Worm (Caenorhabditis elegans) whole organism, young adult: ENCODE results near the gene srx-113.

Source experiments
- B0019.2 ChIP-seq: fragments of 200-800 bp; sonication (Bioruptor generic); conservative IDR thresholded peaks from 2 replicates; pipeline ENCODE4 v1.3.6; 2022; ENCODE audit warnings: missing genetic modification reagents, missing genetic modification characterization, missing compliant biosample characterization
- B0261.1 ChIP-seq: sonication (generic microtip); optimal IDR thresholded peaks from 2 replicates; lab custom pipeline; 2016; ENCODE audit warnings: mild to moderate bottlenecking, missing genetic modification characterization, moderate library complexity, missing compliant biosample characterization
- F33H1.4 ChIP-seq: fragments of 200-800 bp; sonication (Bioruptor generic); IDR thresholded peaks from 2 replicates; pipeline ENCODE4 v1.3.6; 2022; ENCODE audit warnings: missing genetic modification reagents, missing genetic modification characterization, missing compliant biosample characterization
- Y79H2A.3 ChIP-seq: fragments of 200-800 bp; sonication (Bioruptor generic); conservative IDR thresholded peaks from 2 replicates; pipeline ENCODE4 v1.3.6; 2022; ENCODE audit warnings: missing genetic modification reagents, missing genetic modification characterization, missing compliant biosample characterization
- Y95B8A.8 ChIP-seq: fragments of 200-800 bp; sonication (Bioruptor generic); IDR thresholded peaks from 2 replicates; pipeline ENCODE4 v1.3.6; 2022; ENCODE audit warnings: missing genetic modification reagents, missing genetic modification characterization, missing compliant biosample characterization
- ama-1 ChIP-seq, 3 experiments: fragments of 150-350 bp in 1 of 3; sonication (generic microtip) in 2 of 3; optimal IDR thresholded peaks; 2 replicates each; lab custom pipeline; 2014 to 2018; ENCODE audit warnings: missing biosample characterization in 2 of 3, missing genetic modification characterization in 2 of 3, missing genetic modification reagents in 2 of 3
- aptf-2 ChIP-seq: fragments of 200-800 bp; sonication (Bioruptor generic); conservative IDR thresholded peaks from 2 replicates; pipeline ENCODE4 v1.3.6; 2022; ENCODE audit warnings: missing genetic modification reagents, missing genetic modification characterization, missing compliant biosample characterization
- dpl-1 ChIP-seq: fragments of 150-350 bp; optimal IDR thresholded peaks from 2 replicates; lab custom pipeline; 2014; ENCODE audit warnings: missing biosample characterization, missing genetic modification reagents, missing genetic modification characterization
- efl-1 ChIP-seq: fragments of 150-350 bp; optimal IDR thresholded peaks from 2 replicates; lab custom pipeline; 2014; ENCODE audit warnings: missing biosample characterization, missing genetic modification reagents, missing genetic modification characterization
- hmg-1.2 ChIP-seq: fragments of 200-800 bp; sonication (Bioruptor generic); IDR thresholded peaks from 2 replicates; pipeline ENCODE4 v1.3.6; 2022; ENCODE audit warnings: missing genetic modification reagents, missing genetic modification characterization, missing compliant biosample characterization
- lsy-27 ChIP-seq: sonication (generic microtip); optimal IDR thresholded peaks from 2 replicates; lab custom pipeline; 2017; ENCODE audit warnings: missing genetic modification characterization, mild to moderate bottlenecking, missing compliant biosample characterization, antibody characterized with exemption, missing genotype, borderline replicate concordance; ENCODE audit not compliant: insufficient read depth
- snpc-4 ChIP-seq, 5 experiments: fragments of 150-350 bp in 1 of 5; sonication (generic microtip) in 4 of 5; optimal IDR thresholded peaks; 2 replicates each; lab custom pipeline; 2014 to 2018; ENCODE audit warnings: missing genetic modification characterization in 5 of 5, missing biosample characterization in 3 of 5, antibody characterized with exemption in 2 of 5, mild to moderate bottlenecking in 2 of 5, missing compliant biosample characterization in 2 of 5, missing genotype in 2 of 5, moderate library complexity in 2 of 5, missing genetic modification reagents in 1 of 5
- unc-130 ChIP-seq: sonication (generic microtip); optimal IDR thresholded peaks from 2 replicates; lab custom pipeline; 2016; ENCODE audit warnings: missing genetic modification reagents, missing genetic modification characterization, missing compliant biosample characterization
- ztf-22 ChIP-seq: fragments of 200-800 bp; sonication (Bioruptor generic); optimal IDR thresholded peaks from 2 replicates; lab custom pipeline; 2018; ENCODE audit warnings: mild to moderate bottlenecking, missing genetic modification characterization, moderate library complexity, missing compliant biosample characterization

DNA sequence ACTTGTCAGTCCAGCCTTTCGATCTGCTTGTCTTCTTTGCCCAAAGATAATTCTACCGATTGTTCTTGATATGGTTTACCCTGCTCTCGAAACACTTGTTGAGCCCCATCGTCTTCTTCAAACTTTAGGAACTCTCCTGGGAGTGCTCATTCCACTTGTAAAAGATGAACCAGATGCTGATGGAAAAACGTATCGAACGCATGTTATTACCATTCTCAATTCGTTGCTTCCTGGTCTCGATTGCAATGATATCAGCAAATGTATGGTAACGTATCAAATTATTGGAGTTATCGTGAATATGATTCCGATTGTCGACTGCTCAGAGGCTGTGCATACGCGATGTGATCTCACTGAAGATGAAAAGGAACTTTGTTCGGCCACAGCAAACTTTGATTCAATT, 30.1 kb downstream of the srx-113 start:
- TF ChIP-seq snpc-4 (GFP tag; optimal IDR thresholded peaks at IDR 0.05; lab: Kevin White, UChicago) (no peak), snpc-4 (tag; optimal IDR thresholded peaks at IDR 0.05; lab: Kevin White, UChicago) (no peak), efl-1 (GFP tag; lab: Kevin White, UChicago) (no peak), dpl-1 (no peak), B0261.1 (tag; lab: Kevin White, UChicago) (no peak), ama-1 (optimal IDR thresholded peaks at IDR 0.05; lab: Kevin White, UChicago) (no peak), ama-1 (GFP tag; optimal IDR thresholded peaks at IDR 0.05; lab: Kevin White, UChicago) (no peak), B0019.2 (no peak), Y95B8A.8 (GFP tag; lab: Robert Waterston, UW) (no peak), lsy-27 (no peak), ztf-22 (GFP tag; lab: Kevin White, UChicago) (no peak), Y79H2A.3 (GFP tag; lab: Robert Waterston, UW) (no peak), aptf-2 (GFP tag; lab: Robert Waterston, UW) (no peak), hmg-1.2 (GFP tag; lab: Robert Waterston, UW) (no peak), F33H1.4 (GFP tag; lab: Robert Waterston, UW) (no peak), unc-130 (GFP tag; lab: Kevin White, UChicago) (no peak)
